Fruit fly (Drosophila melanogaster) whole organism, adult: ENCODE measurements around the gene Atxn7.
A peak's percentile ranks its signal among the peaks of the same experiment; 100 is the strongest.

Source experiments
- CG11617 ChIP-seq: fragments of 200-800 bp; sonication (Bioruptor generic); optimal IDR thresholded peaks from 2 replicates; lab custom pipeline; 2017; ENCODE audit warnings: mild to moderate bottlenecking, missing biosample characterization, missing genetic modification reagents, missing genetic modification characterization
- CG12768 ChIP-seq: fragments of 200-800 bp; sonication (Bioruptor generic); optimal IDR thresholded peaks from 2 replicates; lab custom pipeline; 2017; ENCODE audit warnings: missing biosample characterization, missing genetic modification characterization, mild to moderate bottlenecking, moderate library complexity, missing genetic modification reagents
- CG14711 ChIP-seq: fragments of 200-800 bp; sonication (Bioruptor generic); optimal IDR thresholded peaks from 2 replicates; lab custom pipeline; 2018; ENCODE audit warnings: missing biosample characterization, mild to moderate bottlenecking, missing genetic modification characterization, moderate library complexity
- CG1620 ChIP-seq: fragments of 200-800 bp; sonication (Bioruptor generic); optimal IDR thresholded peaks from 2 replicates; lab custom pipeline; 2016; ENCODE audit warnings: missing biosample characterization, missing genetic modification characterization
- CG33017 ChIP-seq: fragments of 200-800 bp; sonication (Bioruptor generic); optimal IDR thresholded peaks from 2 replicates; lab custom pipeline; 2018; ENCODE audit warnings: missing biosample characterization, mild to moderate bottlenecking, missing genetic modification characterization, moderate library complexity
- CG5204 ChIP-seq: fragments of 200-800 bp; sonication (Bioruptor generic); optimal IDR thresholded peaks from 2 replicates; lab custom pipeline; 2016; ENCODE audit warnings: missing biosample characterization, missing genetic modification characterization
- CG7045 ChIP-seq: fragments of 200-800 bp; sonication (Bioruptor generic); optimal IDR thresholded peaks from 2 replicates; lab custom pipeline; 2017; ENCODE audit warnings: missing biosample characterization, mild to moderate bottlenecking, missing genetic modification characterization
- CG7101 ChIP-seq: fragments of 200-800 bp; sonication (Bioruptor generic); optimal IDR thresholded peaks from 2 replicates; lab custom pipeline; 2018; ENCODE audit warnings: missing biosample characterization, mild to moderate bottlenecking, missing genetic modification characterization, moderate library complexity
- Clk ChIP-seq: fragments of 200-800 bp; sonication (Bioruptor generic); optimal IDR thresholded peaks from 2 replicates; lab custom pipeline; 2017; ENCODE audit warnings: missing biosample characterization, missing genetic modification characterization
- Crg-1 ChIP-seq: fragments of 200-800 bp; sonication (Bioruptor generic); optimal IDR thresholded peaks from 2 replicates; lab custom pipeline; 2016; ENCODE audit warnings: missing biosample characterization, missing genetic modification characterization
- Hr96 ChIP-seq: fragments of 200-800 bp; sonication (Bioruptor generic); optimal IDR thresholded peaks from 2 replicates; lab custom pipeline; 2016; ENCODE audit warnings: missing biosample characterization, missing genetic modification characterization
- Mnt ChIP-seq: fragments of 200-800 bp; sonication (Bioruptor generic); optimal IDR thresholded peaks from 2 replicates; lab custom pipeline; 2016; ENCODE audit warnings: missing biosample characterization, mild to moderate bottlenecking, missing genetic modification characterization
- bab1 ChIP-seq: fragments of 200-800 bp; sonication (Bioruptor generic); optimal IDR thresholded peaks from 3 replicates; lab custom pipeline; 2019; ENCODE audit warnings: missing biosample characterization, mild to moderate bottlenecking, missing genetic modification characterization, moderate library complexity
- cic ChIP-seq: fragments of 200-800 bp; sonication (Bioruptor generic); optimal IDR thresholded peaks from 2 replicates; lab custom pipeline; 2017; ENCODE audit warnings: missing biosample characterization, mild to moderate bottlenecking, missing genetic modification characterization, moderate library complexity
- cnc ChIP-seq, 2 experiments: fragments of >200 bp; optimal IDR thresholded peaks; 2 replicates each; lab custom pipeline; 2017
- kay ChIP-seq: fragments of 200-800 bp; sonication (Bioruptor generic); peaks from one replicate; lab custom pipeline; 2016; ENCODE audit warnings: missing biosample characterization, missing genetic modification characterization, borderline replicate concordance
- ovo ChIP-seq: fragments of 200-800 bp; sonication (Bioruptor generic); optimal IDR thresholded peaks from 2 replicates; lab custom pipeline; 2016; ENCODE audit warnings: missing biosample characterization, missing genetic modification characterization
- pad ChIP-seq: fragments of 200-800 bp; sonication (Bioruptor generic); optimal IDR thresholded peaks from 3 replicates; lab custom pipeline; 2017; ENCODE audit warnings: missing biosample characterization, missing genetic modification characterization, mild to moderate bottlenecking, moderate library complexity, missing genetic modification reagents
- tj ChIP-seq: fragments of 200-800 bp; sonication (Bioruptor generic); optimal IDR thresholded peaks from 3 replicates; lab custom pipeline; 2017; ENCODE audit warnings: missing biosample characterization, mild to moderate bottlenecking, missing genetic modification characterization, moderate library complexity
- toe ChIP-seq: fragments of 200-800 bp; sonication (Bioruptor generic); optimal IDR thresholded peaks from 2 replicates; lab custom pipeline; 2016; ENCODE audit warnings: missing biosample characterization, missing genetic modification characterization

Gene Atxn7

dm6 chr2L:2372112-2372449, 3.6 kb upstream of the Atxn7 start:
- TF ChIP-seq CG7101 (tag; lab: Kevin White, UChicago) (no peak), kay (GFP tag; lab: Kevin White, UChicago) (peak; percentile 65), tj (peak; percentile 62), bab1 (GFP tag; lab: Kevin White, UChicago) (no peak), CG14711 (tag; lab: Kevin White, UChicago) (no peak), Crg-1 (GFP tag; lab: Kevin White, UChicago) (no peak), cnc (optimal IDR thresholded peaks at IDR 0.05; lab: Kevin White, UChicago) (peak; percentile 38 to 93)

dm6 chr2L:2373818-2374746, 1.6 kb upstream of the Atxn7 start, which contains the start of the genes CG3609 and CG15390:
CG3609 (minus strand) TSS chr2L:2374627.
CG15390 (plus strand) TSS chr2L:2374713.
- TF ChIP-seq bab1 (GFP tag; lab: Kevin White, UChicago) (peak; percentile 94), Mnt (peak; percentile 96), CG12768 (GFP tag; lab: Kevin White, UChicago) (peak; percentile 78), Crg-1 (GFP tag; lab: Kevin White, UChicago) (peak; percentile 86), cnc (optimal IDR thresholded peaks at IDR 0.05; lab: Kevin White, UChicago) (peak in 1 of 2 experiments; percentile 38), Clk (no peak), ovo (GFP tag; lab: Kevin White, UChicago) (peak; percentile 79), CG5204 (peak; percentile 88), CG33017 (peak; percentile 92), pad (peak; percentile 62), Hr96 (peak; percentile 89), CG1620 (peak; percentile 95), CG14711 (tag; lab: Kevin White, UChicago) (peak; percentile 65), cic (GFP tag; lab: Kevin White, UChicago) (peak; percentile 86), kay (GFP tag; lab: Kevin White, UChicago) (no peak), tj (peak; percentile 67), CG7101 (tag; lab: Kevin White, UChicago) (peak; percentile 83), CG11617 (GFP tag; lab: Kevin White, UChicago) (peak; percentile 86), toe (peak; percentile 90), CG7045 (GFP tag; lab: Kevin White, UChicago) (peak; percentile 78)

DNA sequence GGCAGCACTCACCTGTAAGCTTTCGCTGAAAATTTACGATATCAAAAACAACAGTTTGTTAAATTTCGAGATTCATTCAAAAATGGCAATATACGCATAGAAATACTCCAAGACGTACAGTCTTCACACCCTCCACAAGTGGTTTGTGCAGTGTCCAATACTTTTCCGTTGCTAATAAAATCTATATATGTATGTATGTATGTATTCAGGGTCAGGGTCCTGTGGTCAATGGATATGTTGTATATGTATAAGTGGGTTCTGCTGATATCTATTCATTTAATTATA, 719 bp downstream of the Atxn7 start:
- TF ChIP-seq CG7101 (tag; lab: Kevin White, UChicago): no peak
- TF ChIP-seq cic (GFP tag; lab: Kevin White, UChicago): peak; percentile 66

- TF ChIP-seq pad (peak; percentile 75), kay (GFP tag; lab: Kevin White, UChicago) (no peak), Crg-1 (GFP tag; lab: Kevin White, UChicago) (peak; percentile 84), ovo (GFP tag; lab: Kevin White, UChicago) (peak; percentile 64), Hr96 (peak; percentile 55), cnc (optimal IDR thresholded peaks at IDR 0.05; lab: Kevin White, UChicago) (no peak), CG14711 (tag; lab: Kevin White, UChicago) (peak; percentile 90), CG7101 (tag; lab: Kevin White, UChicago) (peak; percentile 96), tj (peak; percentile 55), toe (peak; percentile 83), CG12768 (GFP tag; lab: Kevin White, UChicago) (peak; percentile 90), CG33017 (peak; percentile 97), Clk (peak; percentile 57), cic (GFP tag; lab: Kevin White, UChicago) (peak; percentile 17), CG7045 (GFP tag; lab: Kevin White, UChicago) (peak; percentile 89), Mnt (peak; percentile 61), bab1 (GFP tag; lab: Kevin White, UChicago) (peak; percentile 88), CG1620 (peak; percentile 69), CG11617 (GFP tag; lab: Kevin White, UChicago) (peak; percentile 82), CG5204 (peak; percentile 77)
These were observed 5.2 kb downstream of the Atxn7 start, which contains the start of gene Eogt for dm6 chr2L:2380805-2381204. Eogt (plus strand) TSS chr2L:2381097.

dm6 chr2L:2382971-2383370, 7.3 kb downstream of the Atxn7 start, which contains the start of gene PIG-Wa:
PIG-Wa (plus strand) TSS chr2L:2383202.
- TF ChIP-seq bab1 (GFP tag; lab: Kevin White, UChicago) (peak; percentile 18), CG7045 (GFP tag; lab: Kevin White, UChicago) (no peak), CG11617 (GFP tag; lab: Kevin White, UChicago) (no peak)

DNA sequence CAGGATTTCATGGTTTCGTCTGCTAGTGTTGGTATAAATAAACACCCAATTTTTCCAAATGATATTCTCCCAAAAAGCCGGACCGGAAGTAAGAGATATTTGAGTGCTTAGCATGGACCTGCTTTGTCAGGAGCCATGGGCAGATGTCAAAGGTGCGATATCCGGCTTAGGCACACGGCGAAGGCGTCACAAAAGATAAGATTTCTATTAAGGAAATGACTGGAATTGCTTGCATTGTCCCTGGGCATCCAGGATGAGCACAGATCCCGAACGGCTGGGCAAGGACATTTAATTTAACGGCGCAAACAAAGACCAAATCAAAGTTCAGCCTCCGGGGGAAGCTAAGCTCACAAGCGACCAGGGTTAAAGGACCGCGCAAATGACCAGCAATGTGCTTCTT, 10.1 kb downstream of the Atxn7 start, which contains the start of gene CG3557:
TSS of gene CG3557 (minus strand) at position 101 of the 400 bp plus-strand sequence.
- TF ChIP-seq CG5204 (no peak), cic (GFP tag; lab: Kevin White, UChicago) (no peak), Clk (no peak), bab1 (GFP tag; lab: Kevin White, UChicago) (no peak), ovo (GFP tag; lab: Kevin White, UChicago) (no peak), Hr96 (no peak), CG14711 (tag; lab: Kevin White, UChicago) (no peak), pad (no peak), cnc (optimal IDR thresholded peaks at IDR 0.05; lab: Kevin White, UChicago) (no peak), CG33017 (no peak)
